Fruit fly (Drosophila melanogaster): ENCODE measurements around the gene CalpB.

DNA sequence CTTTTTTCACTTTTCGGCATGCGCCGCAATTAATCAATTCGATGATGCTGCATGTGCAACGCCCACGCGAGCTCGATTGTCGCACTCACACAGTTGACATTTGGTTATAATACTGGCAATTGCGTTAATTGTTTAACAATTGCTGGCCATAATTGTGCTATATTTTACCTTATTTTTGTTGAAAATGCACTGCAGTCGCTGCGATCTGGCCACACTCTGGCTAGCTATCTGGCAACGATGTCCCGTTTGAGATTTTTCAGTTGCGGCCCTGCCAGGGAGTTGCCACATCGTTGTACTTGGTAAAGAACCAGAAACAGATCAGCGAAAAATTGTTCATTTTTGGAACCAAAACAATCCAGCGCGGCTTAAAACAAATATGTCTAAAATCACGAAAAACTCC is 9.8 kb downstream of the CalpB start, which contains the start of the genes CG6707 and CG46387:
- no peak for TF ChIP-seq kay (GFP tag; ENCODE audit: borderline replicate concordance)
- TF ChIP-seq CG11617 (GFP tag; optimal IDR thresholded peaks at IDR 0.05): no peak
- peak; percentile 9 for TF ChIP-seq CG7045 (GFP tag; optimal IDR thresholded peaks at IDR 0.05)
- TF ChIP-seq CG33017 (tag; optimal IDR thresholded peaks at IDR 0.05): no peak
- no peak for TF ChIP-seq Clk (GFP tag; optimal IDR thresholded peaks at IDR 0.05)
- peak; percentile 34 for TF ChIP-seq Crg-1 (GFP tag; optimal IDR thresholded peaks at IDR 0.05)
- peak; percentile 23 for TF ChIP-seq tj (GFP tag; optimal IDR thresholded peaks at IDR 0.05)
- TF ChIP-seq CG5204 (GFP tag; optimal IDR thresholded peaks at IDR 0.05): no peak
- peak; percentile 49 for TF ChIP-seq Mnt (GFP tag; optimal IDR thresholded peaks at IDR 0.05)
- TF ChIP-seq ovo (GFP tag; optimal IDR thresholded peaks at IDR 0.05): no peak
- TF ChIP-seq cnc (optimal IDR thresholded peaks at IDR 0.05): no peak
- TF ChIP-seq bab1 (GFP tag; optimal IDR thresholded peaks at IDR 0.05): no peak
- no peak for TF ChIP-seq Hr96 (GFP tag; optimal IDR thresholded peaks at IDR 0.05)
- no peak for TF ChIP-seq cic (GFP tag; optimal IDR thresholded peaks at IDR 0.05)

Measured in whole organism, adult.